Worm (Caenorhabditis elegans) whole organism, L3 larva: Measurements from ENCODE around the gene act-1.

Experiments
- aly-2 ChIP-seq: fragments of 150-350 bp; optimal IDR thresholded peaks from 2 replicates; lab custom pipeline; 2014; ENCODE audit warnings: missing biosample characterization, missing genetic modification characterization
- daf-12 ChIP-seq: fragments of 150-350 bp; optimal IDR thresholded peaks from 2 replicates; lab custom pipeline; 2014; ENCODE audit warnings: missing biosample characterization, missing genetic modification reagents, missing genetic modification characterization
- egl-27 ChIP-seq: sonication (generic microtip); optimal IDR thresholded peaks from 4 replicates; lab custom pipeline; 2017; ENCODE audit warnings: missing biosample characterization, missing genetic modification reagents, missing genetic modification characterization
- nfya-1 ChIP-seq: sonication (generic microtip); optimal IDR thresholded peaks from 2 replicates; lab custom pipeline; 2017; ENCODE audit warnings: missing genetic modification characterization, mild to moderate bottlenecking, missing compliant biosample characterization, antibody characterized with exemption, moderate library complexity; ENCODE audit not compliant: insufficient read depth
- nhr-11 ChIP-seq: fragments of 150-350 bp; optimal IDR thresholded peaks from 2 replicates; lab custom pipeline; 2014; ENCODE audit warnings: missing biosample characterization, missing genetic modification characterization
- nhr-12 ChIP-seq: fragments of 150-350 bp; optimal IDR thresholded peaks from 2 replicates; lab custom pipeline; 2014; ENCODE audit warnings: missing biosample characterization, missing genetic modification characterization
- snpc-4 ChIP-seq: fragments of 150-350 bp; optimal IDR thresholded peaks from 2 replicates; lab custom pipeline; 2014; ENCODE audit warnings: missing biosample characterization, missing genetic modification characterization
- unc-39 ChIP-seq: sonication (generic microtip); optimal IDR thresholded peaks from 4 replicates; lab custom pipeline; 2017; ENCODE audit warnings: missing biosample characterization, missing genetic modification characterization
- unc-62 ChIP-seq: fragments of 150-350 bp; sonication (generic microtip); optimal IDR thresholded peaks from 4 replicates; lab custom pipeline; 2014; ENCODE audit warnings: missing biosample characterization, missing genetic modification reagents, missing genetic modification characterization

DNA sequence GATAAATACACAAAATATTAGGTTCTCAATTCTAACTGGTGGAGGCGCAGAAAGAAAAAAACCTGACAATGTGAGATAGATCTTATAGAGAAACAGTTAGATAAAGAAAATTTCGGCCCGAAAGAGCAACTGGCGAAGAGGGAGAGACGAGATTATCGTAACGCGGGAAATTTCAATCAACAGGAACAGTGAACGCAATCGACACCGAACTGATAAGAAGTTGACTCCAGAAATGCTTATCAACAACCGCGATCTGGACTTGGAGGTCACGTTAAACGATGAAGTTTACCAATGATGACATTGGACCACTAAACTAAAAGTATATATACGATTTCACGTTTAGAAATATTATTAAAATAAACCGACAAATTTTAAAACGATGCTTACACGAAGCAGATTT is 4.4 kb upstream of the act-1 start:
- TF ChIP-seq nhr-11 (tag; lab: Kevin White, UChicago) = no peak
- no peak for TF ChIP-seq daf-12 (tag; lab: Kevin White, UChicago)
- TF ChIP-seq snpc-4 (tag; lab: Kevin White, UChicago) = no peak
- TF ChIP-seq egl-27 (tag; lab: Kevin White, UChicago) = no peak
- no peak for TF ChIP-seq nhr-12 (tag; lab: Kevin White, UChicago)
- TF ChIP-seq unc-39 (tag; lab: Kevin White, UChicago) = no peak
- TF ChIP-seq nfya-1 (tag; lab: Kevin White, UChicago) = no peak
- TF ChIP-seq aly-2 (tag; lab: Kevin White, UChicago) = no peak
- no peak for TF ChIP-seq unc-62 (GFP tag; lab: Kevin White, UChicago)
